Worm (Caenorhabditis elegans) whole organism, L1 larva: ENCODE results near the gene math-37.
A peak's percentile ranks its signal among the peaks of the same experiment; 100 is the strongest.
"Not testable (repeated sequence)": the region's sequence is repeated elsewhere in the genome, so short reads cannot be mapped to it uniquely, and the experiment has no call there.

Experiments
- C34B4.2 ChIP-seq: sonication (generic microtip); optimal IDR thresholded peaks from 2 replicates; lab custom pipeline; 2017; ENCODE audit warnings: mild to moderate bottlenecking, missing genetic modification characterization, missing compliant biosample characterization
- Y116A8C.19 ChIP-seq: sonication (generic microtip); optimal IDR thresholded peaks from 2 replicates; lab custom pipeline; 2016; ENCODE audit warnings: missing compliant biosample characterization, missing genetic modification characterization, borderline replicate concordance
- aly-2 ChIP-seq: fragments of 150-350 bp; optimal IDR thresholded peaks from 2 replicates; lab custom pipeline; 2014; ENCODE audit warnings: missing biosample characterization, missing genetic modification characterization
- blmp-1 ChIP-seq: fragments of 150-350 bp; optimal IDR thresholded peaks from 2 replicates; lab custom pipeline; 2014; ENCODE audit warnings: missing biosample characterization, missing genetic modification characterization
- ceh-8 ChIP-seq: fragments of 200-800 bp; sonication (Bioruptor generic); optimal IDR thresholded peaks from 2 replicates; lab custom pipeline; 2018; ENCODE audit warnings: mild to moderate bottlenecking, missing genetic modification characterization, moderate library complexity, missing compliant biosample characterization
- ces-1 ChIP-seq: fragments of 150-350 bp; optimal IDR thresholded peaks from 2 replicates; lab custom pipeline; 2014; ENCODE audit warnings: missing biosample characterization, missing genetic modification reagents, missing genetic modification characterization
- dpl-1 ChIP-seq, 3 experiments: fragments of 150-350 bp in 2 of 3; sonication (generic microtip) in 1 of 3; optimal IDR thresholded peaks; 2 replicates each; lab custom pipeline; 2014 to 2017; ENCODE audit warnings: missing biosample characterization in 3 of 3, missing genetic modification characterization in 3 of 3, missing genetic modification reagents in 3 of 3
- efl-1 ChIP-seq, 4 experiments: fragments of 150-350 bp; optimal IDR thresholded peaks in 3 of 4; peaks in 1 of 4; 1 replicate in 1 of 4; 2 replicates in 3 of 4; lab custom pipeline; 2014; ENCODE audit warnings: missing biosample characterization in 2 of 4, missing genetic modification characterization in 2 of 4, missing genetic modification reagents in 2 of 4
- egl-13 ChIP-seq: sonication (generic microtip); optimal IDR thresholded peaks from 2 replicates; lab custom pipeline; 2016; ENCODE audit warnings: missing genotype, missing genetic modification reagents, missing genetic modification characterization, missing compliant biosample characterization
- elt-2 ChIP-seq: sonication (generic microtip); optimal IDR thresholded peaks from 2 replicates; lab custom pipeline; 2016; ENCODE audit warnings: missing genetic modification characterization, mild to moderate bottlenecking, inconsistent platforms, missing compliant biosample characterization, missing genetic modification reagents
- elt-3 ChIP-seq, 6 experiments: fragments of 150-350 bp in 1 of 6; sonication (generic microtip); optimal IDR thresholded peaks; 2 replicates each; lab custom pipeline; 2017 to 2018; ENCODE audit warnings: missing biosample characterization in 6 of 6, missing genetic modification characterization in 6 of 6, inconsistent platforms in 1 of 6
- ets-5 ChIP-seq: fragments of 200-800 bp; sonication (Bioruptor generic); IDR thresholded peaks from 2 replicates; pipeline ENCODE4 v1.3.6; 2022; ENCODE audit warnings: missing genetic modification characterization, missing compliant biosample characterization
- fkh-8 ChIP-seq: sonication (generic microtip); optimal IDR thresholded peaks from 2 replicates; lab custom pipeline; 2016; ENCODE audit warnings: mild to moderate bottlenecking, missing genetic modification characterization, missing compliant biosample characterization
- fos-1 ChIP-seq: fragments of 150-350 bp; optimal IDR thresholded peaks from 2 replicates; lab custom pipeline; 2014; ENCODE audit warnings: missing biosample characterization, missing genetic modification characterization
- isw-1 ChIP-seq: fragments of 200-800 bp; sonication (Bioruptor generic); IDR thresholded peaks from 2 replicates; pipeline ENCODE4 v1.3.6; 2022; ENCODE audit warnings: missing genetic modification characterization, missing compliant biosample characterization
- jun-1 ChIP-seq: fragments of 150-350 bp; optimal IDR thresholded peaks from 2 replicates; lab custom pipeline; 2014; ENCODE audit warnings: missing biosample characterization, missing genetic modification reagents, missing genetic modification characterization
- lin-13 ChIP-seq: fragments of 150-350 bp; optimal IDR thresholded peaks from 2 replicates; lab custom pipeline; 2014; ENCODE audit warnings: missing biosample characterization, missing genetic modification reagents, missing genetic modification characterization
- lin-35 ChIP-seq, 2 experiments: fragments of 150-350 bp; optimal IDR thresholded peaks; 2 replicates each; lab custom pipeline; 2014; ENCODE audit warnings: missing biosample characterization in 2 of 2, missing genetic modification characterization in 2 of 2, missing genetic modification reagents in 2 of 2
- lsy-2 ChIP-seq, 2 experiments: fragments of 150-350 bp; optimal IDR thresholded peaks; 2 replicates each; lab custom pipeline; 2014; ENCODE audit warnings: missing biosample characterization in 2 of 2, missing genetic modification characterization in 2 of 2
- mep-1 ChIP-seq: fragments of 150-350 bp; optimal IDR thresholded peaks from 2 replicates; lab custom pipeline; 2014; ENCODE audit warnings: missing biosample characterization, missing genetic modification characterization
- nhr-11 ChIP-seq: fragments of 150-350 bp; optimal IDR thresholded peaks from 2 replicates; lab custom pipeline; 2014; ENCODE audit warnings: missing biosample characterization, missing genetic modification characterization
- nhr-19 ChIP-seq: fragments of 200-800 bp; sonication (Bioruptor generic); conservative IDR thresholded peaks from 2 replicates; pipeline ENCODE4 v1.3.6; 2022; ENCODE audit warnings: missing genetic modification characterization, missing compliant biosample characterization
- nhr-20 ChIP-seq: sonication (generic microtip); optimal IDR thresholded peaks from 2 replicates; lab custom pipeline; 2016; ENCODE audit warnings: mild to moderate bottlenecking, missing genetic modification characterization, missing compliant biosample characterization
- nhr-237 ChIP-seq: fragments of 150-350 bp; optimal IDR thresholded peaks from 2 replicates; lab custom pipeline; 2014; ENCODE audit warnings: missing biosample characterization, missing genetic modification characterization
- nhr-28 ChIP-seq: fragments of 150-350 bp; optimal IDR thresholded peaks from 2 replicates; lab custom pipeline; 2014; ENCODE audit warnings: missing biosample characterization, missing genetic modification characterization
- nhr-47 ChIP-seq: sonication (generic microtip); optimal IDR thresholded peaks from 2 replicates; lab custom pipeline; 2016; ENCODE audit warnings: mild to moderate bottlenecking, missing genetic modification characterization, moderate library complexity, missing compliant biosample characterization
- pqm-1 ChIP-seq: sonication (generic microtip); optimal IDR thresholded peaks from 3 replicates; lab custom pipeline; 2017; ENCODE audit warnings: missing biosample characterization, missing genetic modification characterization
- rnt-1 ChIP-seq: sonication (generic microtip); optimal IDR thresholded peaks from 2 replicates; lab custom pipeline; 2016; ENCODE audit warnings: mild to moderate bottlenecking, missing genetic modification characterization, moderate library complexity, missing compliant biosample characterization
- sup-37 ChIP-seq: fragments of 200-800 bp; sonication (Bioruptor generic); optimal IDR thresholded peaks from 2 replicates; lab custom pipeline; 2018; ENCODE audit warnings: mild to moderate bottlenecking, missing genetic modification characterization, missing compliant biosample characterization
- tbx-2 ChIP-seq: sonication (generic microtip); optimal IDR thresholded peaks from 2 replicates; lab custom pipeline; 2016; ENCODE audit warnings: missing genetic modification characterization, missing compliant biosample characterization
- unc-62 ChIP-seq: fragments of 150-350 bp; optimal IDR thresholded peaks from 2 replicates; lab custom pipeline; 2014; ENCODE audit warnings: missing biosample characterization, missing genetic modification reagents, missing genetic modification characterization

Gene math-37

DNA sequence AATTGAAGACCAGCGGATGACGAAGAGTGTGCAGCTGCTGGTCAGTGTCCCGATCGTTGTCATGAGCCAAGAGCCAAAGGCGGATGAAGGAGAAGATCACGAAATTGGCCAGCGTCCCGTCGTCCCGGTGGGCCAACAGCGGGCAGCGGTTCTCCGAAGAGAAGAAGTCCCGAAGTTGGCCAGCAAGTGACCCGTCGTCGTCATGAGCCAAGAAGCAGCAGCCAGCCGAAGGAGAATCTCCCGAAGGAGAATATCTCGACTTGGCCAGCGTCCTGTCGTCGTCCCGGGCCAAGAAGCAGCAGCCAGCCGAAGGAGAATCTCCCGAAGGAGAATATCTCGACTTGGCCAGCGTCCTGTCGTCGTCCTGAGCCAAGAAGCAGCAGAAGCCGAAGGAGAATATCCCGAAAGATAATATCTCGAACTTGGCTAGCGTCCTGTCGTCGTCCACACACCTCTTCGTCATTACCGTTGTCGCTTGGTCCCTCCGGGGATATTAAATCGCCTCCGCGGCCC, 41.4 kb upstream of the math-37 start, which contains the start of gene C33C12.11:
C33C12.11 (minus strand) TSS at position 463 of the 513 bp plus-strand sequence.
- not testable (repeated sequence) for TF ChIP-seq isw-1; unc-62 (GFP tag; lab: Kevin White, UChicago); nhr-19 (GFP tag; lab: Robert Waterston, UW)

DNA sequence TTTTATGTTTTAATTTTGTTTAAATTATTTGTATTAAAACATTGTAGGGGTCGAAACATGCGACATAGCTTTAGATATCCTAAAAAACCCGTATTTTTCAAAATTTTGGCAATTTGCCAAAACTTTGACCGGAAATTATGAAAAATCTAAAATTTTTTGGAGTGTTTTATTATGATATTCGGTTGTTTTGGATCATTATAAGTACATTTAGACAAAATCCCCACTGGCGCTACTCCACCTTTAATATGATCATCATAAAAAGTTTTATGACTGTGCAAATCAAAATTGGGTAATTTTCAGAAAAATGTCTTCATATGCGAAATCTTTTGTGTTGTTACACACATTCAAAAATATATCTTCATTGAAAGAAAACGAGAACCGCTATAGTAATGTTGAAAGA, 31.7 kb upstream of the math-37 start, which contains the start of gene math-18:
math-18 (plus strand) TSS at position 301 of the 400 bp plus-strand sequence.
- TF ChIP-seq egl-13 (tag; lab: Kevin White, UChicago); elt-2; elt-3 (tag; optimal IDR thresholded peaks at IDR 0.05; lab: Kevin White, UChicago): not testable (repeated sequence)

DNA sequence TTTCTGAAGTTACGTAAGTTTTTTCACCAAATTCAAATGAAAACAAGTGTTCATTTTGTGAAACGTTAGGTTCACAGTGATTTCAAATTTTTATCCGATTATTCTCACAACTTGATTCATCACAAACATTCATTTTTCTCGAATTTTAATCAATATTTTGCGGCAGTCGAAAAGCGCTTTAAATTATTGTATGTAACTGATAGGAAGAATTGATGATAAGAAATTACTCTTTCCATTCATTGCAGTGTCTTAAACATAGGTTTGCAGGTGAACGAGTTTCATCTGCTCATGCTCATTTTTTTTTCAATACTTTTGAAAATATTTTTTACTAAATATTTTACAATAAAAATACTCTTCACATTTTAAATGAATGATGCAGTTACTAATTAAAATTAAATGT, 30.5 kb upstream of the math-37 start:
- TF ChIP-seq nhr-237 (no peak), rnt-1 (tag; lab: Kevin White, UChicago) (no peak), elt-2 (peak; percentile 38), lin-13 (no peak), C34B4.2 (tag; lab: Kevin White, UChicago) (no peak), Y116A8C.19 (tag; lab: Kevin White, UChicago) (no peak), efl-1 (optimal IDR thresholded peaks at IDR 0.05; lab: Kevin White, UChicago) (no peak), efl-1 (GFP tag; optimal IDR thresholded peaks at IDR 0.05 in 1 of 2; lab: Kevin White, UChicago) (peak in 1 of 2 experiments; percentile 70), nhr-19 (GFP tag; lab: Robert Waterston, UW) (no peak)

DNA sequence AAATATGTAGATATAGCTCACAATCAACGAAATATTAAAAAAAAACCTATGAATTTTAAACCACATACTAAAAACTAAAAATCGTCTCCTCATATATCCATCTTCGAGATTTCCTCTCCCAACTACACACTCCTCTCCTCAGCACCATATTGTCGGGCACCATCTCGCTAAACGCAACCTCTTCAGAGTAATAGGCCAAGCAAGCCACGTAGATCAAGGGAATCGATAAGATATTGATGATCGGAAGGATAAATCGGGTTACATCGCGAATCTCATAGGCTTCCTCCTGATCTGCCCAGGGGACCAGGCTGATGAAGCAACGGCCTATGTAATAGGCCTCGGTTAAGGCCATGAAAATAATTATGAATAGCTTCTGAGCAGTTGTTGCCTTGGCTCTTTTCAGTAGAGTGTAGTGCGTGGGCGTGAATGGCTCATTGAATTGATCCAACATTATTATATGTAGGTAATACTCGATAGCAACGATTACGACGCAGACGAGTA, 28.5 kb upstream of the math-37 start, which contains the start of the genes C40A11.7 and C40A11.8:
C40A11.7 (minus strand) TSS at position 101 of the 501 bp plus-strand sequence.
C40A11.8 (minus strand) TSS at position 451 of the 501 bp plus-strand sequence.
- TF ChIP-seq ets-5 (GFP tag; lab: Robert Waterston, UW) = no peak
- no peak for TF ChIP-seq sup-37
- TF ChIP-seq jun-1 = no peak
- TF ChIP-seq nhr-20 = no peak
- TF ChIP-seq lin-13 = no peak
- TF ChIP-seq lsy-2 (tag; optimal IDR thresholded peaks at IDR 0.05; lab: Kevin White, UChicago) = no peak
- TF ChIP-seq egl-13 (tag; lab: Kevin White, UChicago) = no peak
- no peak for TF ChIP-seq mep-1
- TF ChIP-seq lin-35 (GFP tag; optimal IDR thresholded peaks at IDR 0.05; lab: Kevin White, UChicago) = no peak
- no peak for TF ChIP-seq fos-1 (tag; lab: Kevin White, UChicago)
- no peak for TF ChIP-seq fkh-8
- no peak for TF ChIP-seq nhr-11
- no peak for TF ChIP-seq blmp-1 (tag; lab: Kevin White, UChicago)
- TF ChIP-seq aly-2 (tag; lab: Kevin White, UChicago) = no peak
- TF ChIP-seq nhr-28 (tag; lab: Kevin White, UChicago) = no peak
- no peak for TF ChIP-seq nhr-47 (tag; lab: Kevin White, UChicago)
- TF ChIP-seq pqm-1 = no peak
- TF ChIP-seq ces-1 (GFP tag; lab: Kevin White, UChicago) = no peak
- TF ChIP-seq ceh-8 (GFP tag; lab: Kevin White, UChicago) = no peak
- TF ChIP-seq tbx-2 (tag; lab: Kevin White, UChicago) = no peak
- TF ChIP-seq, all 84 proteins: peak for 0

DNA sequence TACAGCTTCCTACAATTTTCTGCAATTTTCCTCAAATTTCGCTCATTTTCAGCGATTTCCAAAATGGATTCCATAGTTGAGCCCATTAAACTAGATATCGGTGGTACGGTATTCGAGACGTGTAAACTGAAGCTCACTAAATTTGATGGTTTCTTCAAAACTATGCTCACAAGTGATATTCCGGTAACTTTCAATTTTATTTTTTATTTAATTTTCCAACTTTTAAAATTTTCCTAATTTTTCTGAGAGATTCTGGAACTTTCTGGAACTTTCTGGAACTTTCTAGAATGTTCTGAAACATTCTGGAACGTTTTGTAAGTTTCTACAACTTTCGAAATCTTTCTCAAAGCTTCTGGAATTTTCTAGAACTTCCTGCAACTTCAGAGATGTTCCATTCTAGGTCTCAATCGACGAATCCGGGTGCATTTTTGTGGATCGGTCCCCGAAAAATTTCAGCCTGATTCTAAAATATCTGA, 24.9 kb upstream of the math-37 start, which contains the start of gene C40A11.2:
C40A11.2 (plus strand) TSS at position 51 of the 476 bp plus-strand sequence.
- no peak for TF ChIP-seq dpl-1 (GFP tag; optimal IDR thresholded peaks at IDR 0.05; lab: Kevin White, UChicago)
- no peak for TF ChIP-seq efl-1 (optimal IDR thresholded peaks at IDR 0.05; lab: Kevin White, UChicago)
- TF ChIP-seq efl-1 (GFP tag; optimal IDR thresholded peaks at IDR 0.05 in 1 of 2; lab: Kevin White, UChicago) = peak in 1 of 2 experiments; percentile 5
- TF ChIP-seq, all 84 proteins: peak for 1
